Worm (Caenorhabditis elegans): ENCODE measurements around the gene T13B5.9.

T13B5.9 gene

ce11 chrII:1101413-1101812, 2.9 kb downstream of the T13B5.9 start:
- peak; percentile 75 for TF ChIP-seq fos-1 (tag; optimal IDR thresholded peaks at IDR 0.05)
- no peak for TF ChIP-seq lin-39 (tag; optimal IDR thresholded peaks at IDR 0.05)

ce11 chrII:1100719-1101118, 3.6 kb downstream of the T13B5.9 start, which contains the start of gene pho-14:
TSS of gene pho-14 (minus strand) at chrII:1100819.
- TF ChIP-seq ZK546.5 (tag; optimal IDR thresholded peaks at IDR 0.05) = no peak
- no peak for TF ChIP-seq blmp-1 (tag; optimal IDR thresholded peaks at IDR 0.05; ENCODE audit: insufficient read depth)
- TF ChIP-seq peb-1 (tag; optimal IDR thresholded peaks at IDR 0.05) = no peak
- no peak for TF ChIP-seq nhr-6 (tag; optimal IDR thresholded peaks at IDR 0.05)
- TF ChIP-seq nhr-25 (tag; optimal IDR thresholded peaks at IDR 0.05) = no peak
- TF ChIP-seq ceh-82 (tag; optimal IDR thresholded peaks at IDR 0.05) = no peak
- TF ChIP-seq nhr-10 (tag; optimal IDR thresholded peaks at IDR 0.05) = no peak
- no peak for TF ChIP-seq ceh-16 (tag; optimal IDR thresholded peaks at IDR 0.05)
- no peak for TF ChIP-seq mab-5 (tag; optimal IDR thresholded peaks at IDR 0.05)
- TF ChIP-seq elt-3 (tag; optimal IDR thresholded peaks at IDR 0.05) = no peak
- TF ChIP-seq skn-1 (tag; optimal IDR thresholded peaks at IDR 0.05) = no peak
- no peak for TF ChIP-seq lin-11 (tag; optimal IDR thresholded peaks at IDR 0.05)
- no peak for TF ChIP-seq lsy-2 (tag; optimal IDR thresholded peaks at IDR 0.05)
- no peak for TF ChIP-seq nhr-23 (tag; optimal IDR thresholded peaks at IDR 0.05)

ce11 chrII:1091706-1092105, 12.6 kb downstream of the T13B5.9 start, which contains the start of gene snf-3:
TSS of gene snf-3 (plus strand) at chrII:1092006.
- TF ChIP-seq egl-27 (tag; optimal IDR thresholded peaks at IDR 0.05) (no peak), mbf-1 (tag; optimal IDR thresholded peaks at IDR 0.05) (no peak), blmp-1 (tag; optimal IDR thresholded peaks at IDR 0.05; ENCODE audit: insufficient read depth) (no peak), Y55F3AM.14 (GFP tag; optimal IDR thresholded peaks at IDR 0.05) (no peak), lin-13 (GFP tag; optimal IDR thresholded peaks at IDR 0.05) (no peak), peb-1 (tag; optimal IDR thresholded peaks at IDR 0.05) (no peak), ztf-4 (tag; optimal IDR thresholded peaks at IDR 0.05) (no peak), nhr-77 (tag; optimal IDR thresholded peaks at IDR 0.05) (no peak)

- TF ChIP-seq ama-1 (optimal IDR thresholded peaks at IDR 0.05) (no peak), lin-13 (GFP tag; optimal IDR thresholded peaks at IDR 0.05) (no peak), blmp-1 (tag; optimal IDR thresholded peaks at IDR 0.05; ENCODE audit: insufficient read depth) (peak; percentile 0), snpc-4 (tag; optimal IDR thresholded peaks at IDR 0.05) (peak; percentile 33), nhr-25 (tag; optimal IDR thresholded peaks at IDR 0.05) (peak; percentile 59), nhr-129 (tag; optimal IDR thresholded peaks at IDR 0.05) (peak; percentile 10)
Observed at ce11 chrII:1090743-1091142, 13.6 kb downstream of the T13B5.9 start.

- TF ChIP-seq ceh-16 (tag; optimal IDR thresholded peaks at IDR 0.05) (no peak), zag-1 (tag; optimal IDR thresholded peaks at IDR 0.05) (no peak), F13H6.1 (tag; optimal IDR thresholded peaks at IDR 0.05) (peak; percentile 2), ama-1 (optimal IDR thresholded peaks at IDR 0.05) (no peak), nhr-25 (tag; optimal IDR thresholded peaks at IDR 0.05) (peak; percentile 67), sma-3 (GFP tag; optimal IDR thresholded peaks at IDR 0.05) (no peak), elt-1 (tag; optimal IDR thresholded peaks at IDR 0.05) (no peak), blmp-1 (tag; optimal IDR thresholded peaks at IDR 0.05; ENCODE audit: insufficient read depth) (peak; percentile 51)
Observed at ce11 chrII:1088527-1089230, 15.6 kb downstream of the T13B5.9 start.

- peak; percentile 26 for TF ChIP-seq nhr-25 (tag; optimal IDR thresholded peaks at IDR 0.05)
- TF ChIP-seq mdl-1 (tag; optimal IDR thresholded peaks at IDR 0.05) = peak in 1 of 2 experiments; percentile 11
- TF ChIP-seq nhr-21 (tag; optimal IDR thresholded peaks at IDR 0.05) = no peak
- TF ChIP-seq egl-27 (tag; optimal IDR thresholded peaks at IDR 0.05) = no peak
- TF ChIP-seq mbf-1 (tag; optimal IDR thresholded peaks at IDR 0.05) = no peak
- peak; percentile 3 for TF ChIP-seq sma-9 (GFP tag; optimal IDR thresholded peaks at IDR 0.05)
- TF ChIP-seq sma-9 (tag; optimal IDR thresholded peaks at IDR 0.05) = no peak
Observed at ce11 chrII:1086479-1086878, 17.8 kb downstream of the T13B5.9 start.
